ENCODE assay signal across 3 fruit fly cellular contexts in genomic region chrX:169571-169970, dm6.
TF ChIP-seq lines count a peak whose summit lies in the region.

No protein-coding gene starts in this region.

- TF ChIP-seq CTCF in whole organism, embryonic (GFP tag; optimal IDR thresholded peaks at IDR 0.05; lab: Kevin White, UChicago) = no peak

TF ChIP-seq in whole organism, embryonic, 481 proteins besides CTCF, POLR2A, EP300 and RAD21:
- TF ChIP-seq row (GFP tag; IDR thresholded peaks at IDR 0.05; lab: Robert Waterston, UW) = 0 out of 3 replicates have a peak, but pooled peaks have one; percentile 6
- TF ChIP-seq CG10979 (tag; optimal IDR thresholded peaks at IDR 0.05; lab: Kevin White, UChicago) = peak; percentile 3
- TF ChIP-seq Hr51 (GFP tag; optimal IDR thresholded peaks at IDR 0.05; lab: Kevin White, UChicago) = no peak
- TF ChIP-seq Doc2 (GFP tag; IDR thresholded peaks at IDR 0.05; lab: Robert Waterston, UW) = no peak
- no peak for TF ChIP-seq Lhr (GFP tag; optimal IDR thresholded peaks at IDR 0.05; lab: Kevin White, UChicago)
- no peak for TF ChIP-seq Mes4 (GFP tag; optimal IDR thresholded peaks at IDR 0.05; lab: Kevin White, UChicago)
- peak; percentile 3 for TF ChIP-seq CG2712 (tag; optimal IDR thresholded peaks at IDR 0.05; lab: Kevin White, UChicago)
- no peak for TF ChIP-seq fd96Cb (tag; optimal IDR thresholded peaks at IDR 0.05; lab: Kevin White, UChicago)
- TF ChIP-seq gem (tag; optimal IDR thresholded peaks at IDR 0.05; lab: Kevin White, UChicago) = peak; percentile 25
- 0 out of 3 replicates have a peak, but pooled peaks have one; percentile 17 for TF ChIP-seq ci (GFP tag; IDR thresholded peaks at IDR 0.05; lab: Robert Waterston, UW)
- TF ChIP-seq sob (GFP tag; IDR thresholded peaks at IDR 0.05; lab: Robert Waterston, UW) = 0 out of 2 replicates have a peak, but pooled peaks have one; percentile 15
- TF ChIP-seq CG3281 (GFP tag; optimal IDR thresholded peaks at IDR 0.05; lab: Kevin White, UChicago) = no peak
- TF ChIP-seq Sox102F (GFP tag; optimal IDR thresholded peaks at IDR 0.05; lab: Kevin White, UChicago) = peak; percentile 0
- peak; percentile 8 for TF ChIP-seq unpg (GFP tag; optimal IDR thresholded peaks at IDR 0.05; lab: Kevin White, UChicago)
- TF ChIP-seq bsh (GFP tag; optimal IDR thresholded peaks at IDR 0.05; lab: Kevin White, UChicago) = peak in 1 of 2 experiments; percentile 50
- TF ChIP-seq Xrp1 (GFP tag; IDR thresholded peaks at IDR 0.05; lab: Robert Waterston, UW) = 0 out of 2 replicates have a peak, but pooled peaks have one; percentile 47
- TF ChIP-seq psq (GFP tag; optimal IDR thresholded peaks at IDR 0.05; lab: Kevin White, UChicago) = no peak
- TF ChIP-seq prd (optimal IDR thresholded peaks at IDR 0.05; lab: Kevin White, UChicago) = no peak
- 0 out of 3 replicates have a peak, but pooled peaks have one; percentile 24 for TF ChIP-seq prd (GFP tag; IDR thresholded peaks at IDR 0.05; lab: Robert Waterston, UW)
- TF ChIP-seq CG32767 (GFP tag; IDR thresholded peaks at IDR 0.05; lab: Robert Waterston, UW) = no peak
- TF ChIP-seq CG3847 (GFP tag; IDR thresholded peaks at IDR 0.05; lab: Robert Waterston, UW) = no peak
- no peak for TF ChIP-seq zen2 (GFP tag; IDR thresholded peaks at IDR 0.05; lab: Robert Waterston, UW; ENCODE audit: partially characterized antibody)
- TF ChIP-seq chinmo (GFP tag; IDR thresholded peaks at IDR 0.05; lab: Robert Waterston, UW; ENCODE audit: partially characterized antibody) = no peak
- TF ChIP-seq Xbp1 (GFP tag; optimal IDR thresholded peaks at IDR 0.05; lab: Kevin White, UChicago) = peak; percentile 1
- TF ChIP-seq Blimp-1 (GFP tag; optimal IDR thresholded peaks at IDR 0.05; lab: Kevin White, UChicago) = peak; percentile 27
- TF ChIP-seq Drgx (GFP tag; IDR thresholded peaks at IDR 0.05; lab: Robert Waterston, UW) = peak; percentile 55; the same call in 1 of the 2 replicates

TF ChIP-seq in whole organism, prepupa, 60 proteins besides CTCF, POLR2A, EP300 and RAD21:
- peak; percentile 63 for TF ChIP-seq CG32006 (GFP tag; optimal IDR thresholded peaks at IDR 0.05; lab: Kevin White, UChicago)
- TF ChIP-seq CG8119 (GFP tag; IDR thresholded peaks at IDR 0.05; lab: Robert Waterston, UW) = peak; percentile 60
- TF ChIP-seq Hr4 (GFP tag; optimal IDR thresholded peaks at IDR 0.05; lab: Kevin White, UChicago) = peak; percentile 30
- TF ChIP-seq eg (GFP tag; IDR thresholded peaks at IDR 0.05; lab: Robert Waterston, UW) = peak; percentile 59
- TF ChIP-seq dac (GFP tag; optimal IDR thresholded peaks at IDR 0.05; lab: Kevin White, UChicago) = no peak
- no peak for TF ChIP-seq fd59A (GFP tag; optimal IDR thresholded peaks at IDR 0.05; lab: Kevin White, UChicago)
- TF ChIP-seq dsx (GFP tag; optimal IDR thresholded peaks at IDR 0.05; lab: Kevin White, UChicago; ENCODE audit: poor library complexity, severe bottlenecking) = no peak
- peak; percentile 46 for TF ChIP-seq CG6276 (GFP tag; optimal IDR thresholded peaks at IDR 0.05; lab: Kevin White, UChicago)
- peak; percentile 29 for TF ChIP-seq CG4318 (GFP tag; optimal IDR thresholded peaks at IDR 0.05; lab: Kevin White, UChicago)
- TF ChIP-seq CG6163 (GFP tag; IDR thresholded peaks at IDR 0.05; lab: Robert Waterston, UW) = 0 out of 3 replicates have a peak, but pooled peaks have one; percentile 17
- TF ChIP-seq acj6 (GFP tag; optimal IDR thresholded peaks at IDR 0.05; lab: Kevin White, UChicago) = peak; percentile 4
- peak; percentile 46 for TF ChIP-seq CG3919 (GFP tag; optimal IDR thresholded peaks at IDR 0.05; lab: Kevin White, UChicago)
- no peak for TF ChIP-seq CG31627 (GFP tag; optimal IDR thresholded peaks at IDR 0.05; lab: Kevin White, UChicago)
- no peak for TF ChIP-seq cyc (GFP tag; optimal IDR thresholded peaks at IDR 0.05; lab: Kevin White, UChicago)
- no peak for TF ChIP-seq Met (GFP tag; optimal IDR thresholded peaks at IDR 0.05; lab: Kevin White, UChicago)
- TF ChIP-seq CG15336 (GFP tag; IDR thresholded peaks at IDR 0.05; lab: Robert Waterston, UW) = peak; percentile 43
- TF ChIP-seq achi (GFP tag; optimal IDR thresholded peaks at IDR 0.05; lab: Kevin White, UChicago) = peak; percentile 37
- peak in 1 of 2 experiments; percentile 13 for TF ChIP-seq salr (GFP tag; optimal IDR thresholded peaks at IDR 0.05; lab: Kevin White, UChicago)
- TF ChIP-seq Eip78C (GFP tag; lab: Kevin White, UChicago) = peak; percentile 74
- no peak for TF ChIP-seq Lpt (GFP tag; optimal IDR thresholded peaks at IDR 0.05; lab: Kevin White, UChicago)
- no peak for TF ChIP-seq Eip75B (GFP tag; optimal IDR thresholded peaks at IDR 0.05; lab: Kevin White, UChicago)
- TF ChIP-seq Sox14 (GFP tag; optimal IDR thresholded peaks at IDR 0.05; lab: Kevin White, UChicago) = peak; percentile 5

TF ChIP-seq in whole organism, pupa, 21 proteins besides CTCF, POLR2A, EP300 and RAD21:
- no peak for TF ChIP-seq gl (tag; optimal IDR thresholded peaks at IDR 0.05; lab: Kevin White, UChicago)
- TF ChIP-seq CG17806 (tag; optimal IDR thresholded peaks at IDR 0.05; lab: Kevin White, UChicago) = no peak
- no peak for TF ChIP-seq CG4496 (GFP tag; IDR thresholded peaks at IDR 0.05; lab: Robert Waterston, UW)
- 0 out of 3 replicates have a peak, but pooled peaks have one; percentile 38 for TF ChIP-seq fd96Ca (GFP tag; IDR thresholded peaks at IDR 0.05; lab: Robert Waterston, UW)
- TF ChIP-seq Ets98B (GFP tag; IDR thresholded peaks at IDR 0.05; lab: Robert Waterston, UW) = peak; percentile 34
- no peak for TF ChIP-seq rn (GFP tag; IDR thresholded peaks at IDR 0.05; lab: Robert Waterston, UW)
- TF ChIP-seq CG8301 (tag; optimal IDR thresholded peaks at IDR 0.05; lab: Kevin White, UChicago) = peak; percentile 59
- no peak for TF ChIP-seq D1 (tag; optimal IDR thresholded peaks at IDR 0.05; lab: Kevin White, UChicago)
- no peak for TF ChIP-seq CG32121 (GFP tag; IDR thresholded peaks at IDR 0.05; lab: Robert Waterston, UW)
- TF ChIP-seq CG13204 (GFP tag; optimal IDR thresholded peaks at IDR 0.05; lab: Kevin White, UChicago) = no peak
- TF ChIP-seq CG14655 (GFP tag; optimal IDR thresholded peaks at IDR 0.05; lab: Kevin White, UChicago) = peak; percentile 67
- TF ChIP-seq CG10348 (GFP tag; IDR thresholded peaks at IDR 0.05; lab: Robert Waterston, UW) = no peak

Comparison
In these comparisons a context has a peak if more than half of its experiments do, and no peak if none do; other contexts are left out.
1. Of the 7 proteins assayed by ChIP-seq in both whole organism, embryonic and whole organism, prepupa: peak only in whole organism, embryonic: Blimp-1 and Sox102F; only in whole organism, prepupa: none; in both: none; in neither: 5.